Fruit fly (Drosophila melanogaster) whole organism, embryonic: ENCODE measurements around the gene CG33235.
A peak's percentile ranks its signal among the peaks of the same experiment; 100 is the strongest.

ENCODE experiments used
- BEAF-32 ChIP-seq: fragments of 200-800 bp; sonication (Bioruptor generic); optimal IDR thresholded peaks from 3 replicates; lab custom pipeline; 2017; ENCODE audit warnings: missing biosample characterization, missing genetic modification characterization, mild to moderate bottlenecking, moderate library complexity, missing genetic modification reagents
- CG10321 ChIP-seq: fragments of 200-800 bp; sonication (Bioruptor generic); IDR thresholded peaks from 2 replicates; pipeline ENCODE4 v1.3.6; 2022; ENCODE audit warnings: missing biosample characterization, missing genetic modification characterization
- CG10959 ChIP-seq: fragments of 200-800 bp; sonication (Bioruptor generic); IDR thresholded peaks from 2 replicates; pipeline ENCODE4 v1.3.6; 2022; ENCODE audit warnings: missing biosample characterization, missing genetic modification characterization
- CG10979 ChIP-seq: fragments of 200-800 bp; sonication (Bioruptor generic); optimal IDR thresholded peaks from 2 replicates; lab custom pipeline; 2018; ENCODE audit warnings: missing biosample characterization, mild to moderate bottlenecking, missing genetic modification characterization, moderate library complexity
- CG11560 ChIP-seq: fragments of 200-800 bp; sonication (Bioruptor generic); IDR thresholded peaks from 3 replicates; pipeline ENCODE4 v1.3.6; 2022; ENCODE audit warnings: missing biosample characterization, missing genetic modification characterization
- CG11723 ChIP-seq: fragments of 200-800 bp; sonication (Bioruptor generic); optimal IDR thresholded peaks from 2 replicates; lab custom pipeline; 2017; ENCODE audit warnings: missing biosample characterization, mild to moderate bottlenecking, missing genetic modification characterization
- CG12155 ChIP-seq: fragments of 200-800 bp; sonication (Bioruptor generic); optimal IDR thresholded peaks from 3 replicates; lab custom pipeline; 2016; ENCODE audit warnings: missing biosample characterization, missing genetic modification characterization
- CG1233 ChIP-seq: fragments of 200-800 bp; sonication (Bioruptor generic); optimal IDR thresholded peaks from 4 replicates; lab custom pipeline; 2018; ENCODE audit warnings: missing biosample characterization, mild to moderate bottlenecking, missing genetic modification characterization
- CG16813 ChIP-seq: fragments of 200-800 bp; sonication (Bioruptor generic); IDR thresholded peaks from 3 replicates; pipeline ENCODE4 v1.3.6; 2022; ENCODE audit warnings: missing biosample characterization, missing genetic modification characterization; ENCODE audit not compliant: partially characterized antibody
- CG17186 ChIP-seq: fragments of 200-800 bp; sonication (Bioruptor generic); optimal IDR thresholded peaks from 3 replicates; lab custom pipeline; 2017; ENCODE audit warnings: missing biosample characterization, missing genetic modification reagents, missing genetic modification characterization
- CG17912 ChIP-seq: fragments of 200-800 bp; sonication (Bioruptor generic); optimal IDR thresholded peaks from 2 replicates; lab custom pipeline; 2018; ENCODE audit warnings: missing biosample characterization, mild to moderate bottlenecking, missing genetic modification characterization
- CG2712 ChIP-seq: fragments of 200-800 bp; optimal IDR thresholded peaks from 3 replicates; lab custom pipeline; 2019; ENCODE audit warnings: missing biosample characterization, mild to moderate bottlenecking, missing genetic modification characterization, moderate library complexity
- CG34376 ChIP-seq: fragments of 200-800 bp; sonication (Bioruptor generic); optimal IDR thresholded peaks from 2 replicates; lab custom pipeline; 2018; ENCODE audit warnings: missing biosample characterization, mild to moderate bottlenecking, missing genetic modification characterization
- CG3726 ChIP-seq: fragments of 200-800 bp; sonication (Bioruptor generic); IDR thresholded peaks from 3 replicates; pipeline ENCODE4, ENCODE4 v1.3.6; 2022; ENCODE audit warnings: missing biosample characterization, missing genetic modification characterization
- CG8359 ChIP-seq: fragments of 200-800 bp; sonication (Bioruptor generic); optimal IDR thresholded peaks from 2 replicates; lab custom pipeline; 2017; ENCODE audit warnings: missing biosample characterization, mild to moderate bottlenecking, missing genetic modification characterization, borderline replicate concordance
- CG8924 ChIP-seq: fragments of 200-800 bp; optimal IDR thresholded peaks from 3 replicates; lab custom pipeline; 2019; ENCODE audit warnings: missing biosample characterization, mild to moderate bottlenecking, missing genetic modification characterization, moderate library complexity
- CG9609 ChIP-seq: fragments of 200-800 bp; sonication (Bioruptor generic); optimal IDR thresholded peaks from 3 replicates; lab custom pipeline; 2016; ENCODE audit warnings: missing biosample characterization, missing genetic modification characterization
- Dek ChIP-seq: fragments of 200-800 bp; sonication (Bioruptor generic); optimal IDR thresholded peaks from 3 replicates; lab custom pipeline; 2019; ENCODE audit warnings: missing biosample characterization, mild to moderate bottlenecking, missing genetic modification characterization, moderate library complexity
- Fer2 ChIP-seq: fragments of 200-800 bp; sonication (Bioruptor generic); optimal IDR thresholded peaks from 2 replicates; lab custom pipeline; 2018; ENCODE audit warnings: missing biosample characterization, mild to moderate bottlenecking, missing genetic modification characterization, moderate library complexity
- Hmr ChIP-seq: fragments of 200-800 bp; sonication (Bioruptor generic); optimal IDR thresholded peaks from 3 replicates; lab custom pipeline; 2017; ENCODE audit warnings: mild to moderate bottlenecking, missing biosample characterization, missing genetic modification reagents, missing genetic modification characterization
- Hr51 ChIP-seq, 2 experiments: fragments of 200-800 bp; sonication (Bioruptor generic); optimal IDR thresholded peaks; 2 replicates in 1 of 2; 3 replicates in 1 of 2; lab custom pipeline; 2016 to 2018; ENCODE audit warnings: missing biosample characterization in 2 of 2, missing genetic modification characterization in 2 of 2, mild to moderate bottlenecking in 1 of 2, moderate library complexity in 1 of 2
- Lhr ChIP-seq: fragments of 200-800 bp; sonication (Bioruptor generic); optimal IDR thresholded peaks from 3 replicates; lab custom pipeline; 2017; ENCODE audit warnings: mild to moderate bottlenecking, missing biosample characterization, missing genetic modification reagents, missing genetic modification characterization
- MESR4 ChIP-seq: fragments of 200-800 bp; sonication (Bioruptor generic); optimal IDR thresholded peaks from 2 replicates; lab custom pipeline; 2018; ENCODE audit warnings: missing biosample characterization, mild to moderate bottlenecking, missing genetic modification characterization, moderate library complexity
- Meics ChIP-seq: fragments of 200-800 bp; sonication (Bioruptor generic); optimal IDR thresholded peaks from 2 replicates; lab custom pipeline; 2017; ENCODE audit warnings: missing biosample characterization, mild to moderate bottlenecking, missing genetic modification characterization
- Oaz ChIP-seq: fragments of 200-800 bp; sonication (Bioruptor generic); IDR thresholded peaks from 2 replicates; pipeline ENCODE4 v1.3.6; 2022; ENCODE audit warnings: missing biosample characterization, missing genetic modification characterization
- Ptx1 ChIP-seq: fragments of 200-800 bp; sonication (Bioruptor generic); IDR thresholded peaks from 2 replicates; pipeline ENCODE4 v1.3.6; 2022; ENCODE audit warnings: missing biosample characterization, missing genetic modification characterization
- Six4 ChIP-seq: fragments of 200-800 bp; sonication (Bioruptor generic); optimal IDR thresholded peaks from 2 replicates; lab custom pipeline; 2016; ENCODE audit warnings: missing biosample characterization, missing genetic modification characterization
- Sry-β ChIP-seq: fragments of 200-800 bp; sonication (Bioruptor generic); optimal IDR thresholded peaks from 2 replicates; lab custom pipeline; 2018; ENCODE audit warnings: missing biosample characterization, mild to moderate bottlenecking, missing genetic modification characterization, moderate library complexity
- ab ChIP-seq: fragments of 200-800 bp; sonication (Bioruptor generic); optimal IDR thresholded peaks from 2 replicates; lab custom pipeline; 2016; ENCODE audit warnings: missing biosample characterization, missing genetic modification characterization
- cad ChIP-seq: fragments of >200 bp; optimal IDR thresholded peaks from 2 replicates; lab custom pipeline; 2017; ENCODE audit warnings: missing biosample characterization, missing genetic modification characterization
- croc ChIP-seq: fragments of 200-800 bp; sonication (Bioruptor generic); conservative IDR thresholded peaks from 3 replicates; pipeline ENCODE4 v1.3.6; 2022; ENCODE audit warnings: missing biosample characterization, missing genetic modification characterization
- crol ChIP-seq: fragments of 200-800 bp; sonication (Bioruptor generic); IDR thresholded peaks from 2 replicates; pipeline ENCODE4 v1.3.6; 2022; ENCODE audit warnings: missing biosample characterization, missing genetic modification characterization
- da ChIP-seq: fragments of 200-800 bp; sonication (Bioruptor generic); optimal IDR thresholded peaks from 2 replicates; lab custom pipeline; 2016; ENCODE audit warnings: missing biosample characterization, missing genetic modification characterization
- dan ChIP-seq: fragments of 200-800 bp; sonication (Bioruptor generic); IDR thresholded peaks from 2 replicates; pipeline ENCODE4 v1.3.6; 2022; ENCODE audit warnings: missing biosample characterization, missing genetic modification characterization
- fd3F ChIP-seq: fragments of 200-800 bp; sonication (Bioruptor generic); optimal IDR thresholded peaks from 2 replicates; lab custom pipeline; 2018; ENCODE audit warnings: missing biosample characterization, mild to moderate bottlenecking, missing genetic modification characterization, moderate library complexity
- fd64A ChIP-seq: fragments of 200-800 bp; sonication (Bioruptor generic); optimal IDR thresholded peaks from 3 replicates; lab custom pipeline; 2018; ENCODE audit warnings: missing biosample characterization, mild to moderate bottlenecking, missing genetic modification characterization
- gcm2 ChIP-seq: fragments of 200-800 bp; sonication (Bioruptor generic); optimal IDR thresholded peaks from 2 replicates; lab custom pipeline; 2016; ENCODE audit warnings: missing biosample characterization, missing genetic modification characterization
- gro ChIP-seq: fragments of 200-800 bp; sonication (Bioruptor generic); optimal IDR thresholded peaks from 2 replicates; lab custom pipeline; 2016; ENCODE audit warnings: missing biosample characterization, missing genetic modification characterization
- maf-S ChIP-seq: fragments of 200-800 bp; sonication (Bioruptor generic); optimal IDR thresholded peaks from 2 replicates; lab custom pipeline; 2016; ENCODE audit warnings: missing biosample characterization, missing genetic modification characterization
- mirr ChIP-seq: fragments of 200-800 bp; sonication (Bioruptor generic); optimal IDR thresholded peaks from 3 replicates; lab custom pipeline; 2018; ENCODE audit warnings: missing biosample characterization, mild to moderate bottlenecking, missing genetic modification characterization
- p53 ChIP-seq: fragments of 200-800 bp; sonication (Bioruptor generic); optimal IDR thresholded peaks from 2 replicates; lab custom pipeline; 2016; ENCODE audit warnings: missing biosample characterization, missing genetic modification characterization
- pros ChIP-seq: fragments of 200-800 bp; sonication (Bioruptor generic); optimal IDR thresholded peaks from 3 replicates; lab custom pipeline; 2019; ENCODE audit warnings: missing biosample characterization, mild to moderate bottlenecking, missing genetic modification characterization, moderate library complexity
- slp2 ChIP-seq: fragments of 200-800 bp; sonication (Bioruptor generic); optimal IDR thresholded peaks from 2 replicates; lab custom pipeline; 2016; ENCODE audit warnings: missing biosample characterization, missing genetic modification characterization
- ssp ChIP-seq: fragments of 200-800 bp; sonication (Bioruptor generic); IDR thresholded peaks from 2 replicates; pipeline ENCODE4 v1.3.6; 2022; ENCODE audit warnings: missing biosample characterization, missing genetic modification characterization
- stc ChIP-seq: fragments of 200-800 bp; sonication (Bioruptor generic); IDR thresholded peaks from 2 replicates; pipeline ENCODE4 v1.3.6; 2022; ENCODE audit warnings: missing biosample characterization, missing genetic modification characterization
- tio ChIP-seq: fragments of 200-800 bp; sonication (Bioruptor generic); optimal IDR thresholded peaks from 2 replicates; lab custom pipeline; 2017; ENCODE audit warnings: missing biosample characterization, missing genetic modification characterization, inconsistent platforms
- toy ChIP-seq: fragments of 200-800 bp; sonication (Bioruptor generic); IDR thresholded peaks from 2 replicates; pipeline ENCODE4 v1.3.6; 2022; ENCODE audit warnings: missing biosample characterization, missing genetic modification characterization
- twi ChIP-seq: fragments of 200-800 bp; optimal IDR thresholded peaks from 2 replicates; lab custom pipeline; 2019; ENCODE audit warnings: missing biosample characterization, mild to moderate bottlenecking, missing genetic modification characterization, moderate library complexity
- usp ChIP-seq: fragments of >200 bp; optimal IDR thresholded peaks from 2 replicates; lab custom pipeline; 2017; ENCODE audit warnings: missing biosample characterization, missing genetic modification characterization
- zen ChIP-seq: fragments of 200-800 bp; sonication (Bioruptor generic); optimal IDR thresholded peaks from 3 replicates; lab custom pipeline; 2018; ENCODE audit warnings: missing biosample characterization, mild to moderate bottlenecking, missing genetic modification characterization, moderate library complexity

Gene CG33235

dm6 chrX:11446792-11447405, 44.5 kb downstream of the CG33235 start (continued):
- peak; percentile 14 for TF ChIP-seq da (GFP tag; lab: Kevin White, UChicago)
- TF ChIP-seq maf-S (GFP tag; lab: Kevin White, UChicago) = peak; percentile 74
- no peak for TF ChIP-seq Lhr (GFP tag; lab: Kevin White, UChicago)
- TF ChIP-seq ab (GFP tag; lab: Kevin White, UChicago) = peak; percentile 72
- peak; percentile 34 for TF ChIP-seq CG2712
- no peak for TF ChIP-seq BEAF-32
- no peak for TF ChIP-seq dan (GFP tag; lab: Robert Waterston, UW)
- 0 out of 2 replicates have a peak, but pooled peaks have one; percentile 27 for TF ChIP-seq CG10321 (GFP tag; lab: Robert Waterston, UW)
- peak; percentile 70 for TF ChIP-seq CG8924 (tag; lab: Kevin White, UChicago)
- peak; percentile 48 for TF ChIP-seq gcm2 (GFP tag; lab: Kevin White, UChicago)
- TF ChIP-seq CG8359 = no peak
- peak; percentile 91 for TF ChIP-seq Meics (GFP tag; lab: Kevin White, UChicago)
- TF ChIP-seq Dek (tag; lab: Kevin White, UChicago) = peak; percentile 80
- TF ChIP-seq pros = no peak
- peak; percentile 41 for TF ChIP-seq zen
- peak; percentile 57; the same call in 1 of the 2 replicates for TF ChIP-seq CG10959 (GFP tag; lab: Robert Waterston, UW)
- TF ChIP-seq twi (tag; lab: Kevin White, UChicago) = no peak
- peak; percentile 85 for TF ChIP-seq CG12155 (GFP tag; lab: Kevin White, UChicago)
- TF ChIP-seq CG3726 = peak; percentile 59; the same call in 1 of the 3 replicates
- peak; percentile 62 to 76 for TF ChIP-seq Hr51 (GFP tag; optimal IDR thresholded peaks at IDR 0.05; lab: Kevin White, UChicago)
- TF ChIP-seq CG16813 (GFP tag; lab: Robert Waterston, UW) = no peak
- no peak for TF ChIP-seq cad (GFP tag; lab: Kevin White, UChicago)
- no peak for TF ChIP-seq CG17186 (GFP tag; lab: Kevin White, UChicago)
- TF ChIP-seq CG11560 (tag; lab: Robert Waterston, UW) = peak; percentile 69; the same call in 2 of the 3 replicates
- TF ChIP-seq usp (GFP tag; lab: Kevin White, UChicago) = no peak
- no peak for TF ChIP-seq Sry-β (GFP tag; lab: Kevin White, UChicago)
- TF ChIP-seq crol (GFP tag; lab: Robert Waterston, UW) = no peak
- peak; percentile 87 for TF ChIP-seq Hmr (GFP tag; lab: Kevin White, UChicago)
- no peak for TF ChIP-seq CG17912
- no peak for TF ChIP-seq CG11723
- TF ChIP-seq CG34376 = peak; percentile 61
- peak; percentile 67 for TF ChIP-seq Oaz (GFP tag; lab: Robert Waterston, UW)
- peak; percentile 43 for TF ChIP-seq Six4 (GFP tag; lab: Kevin White, UChicago)
- peak; percentile 84 for TF ChIP-seq CG9609
- TF ChIP-seq slp2 (GFP tag; lab: Kevin White, UChicago) = peak; percentile 42
- peak; percentile 4 for TF ChIP-seq MESR4 (GFP tag; lab: Kevin White, UChicago)
- TF ChIP-seq p53 = no peak
- peak; percentile 31; the same call in 1 of the 2 replicates for TF ChIP-seq ssp
- TF ChIP-seq Ptx1 (GFP tag; lab: Robert Waterston, UW) = peak; percentile 85
- peak; percentile 92 for TF ChIP-seq gro (GFP tag; lab: Kevin White, UChicago)
- TF ChIP-seq CG1233 (GFP tag; lab: Kevin White, UChicago) = peak; percentile 63
- no peak for TF ChIP-seq CG10979 (tag; lab: Kevin White, UChicago)
- no peak for TF ChIP-seq fd64A (GFP tag; lab: Kevin White, UChicago)
- peak; percentile 43 for TF ChIP-seq tio (GFP tag; lab: Kevin White, UChicago)
- peak; percentile 75 for TF ChIP-seq fd3F (GFP tag; lab: Kevin White, UChicago)
- TF ChIP-seq Fer2 (tag; lab: Kevin White, UChicago) = peak; percentile 69
- TF ChIP-seq toy (GFP tag; lab: Robert Waterston, UW) = peak; percentile 71
- no peak; the same call in 2 of the 3 replicates for TF ChIP-seq croc (GFP tag; lab: Robert Waterston, UW)
- TF ChIP-seq stc (GFP tag; lab: Robert Waterston, UW) = peak; percentile 73
- peak; percentile 85 for TF ChIP-seq mirr (GFP tag; lab: Kevin White, UChicago)
